Fruit fly (Drosophila melanogaster): Measurements from ENCODE around the gene CG18628.

CG18628 gene

DNA sequence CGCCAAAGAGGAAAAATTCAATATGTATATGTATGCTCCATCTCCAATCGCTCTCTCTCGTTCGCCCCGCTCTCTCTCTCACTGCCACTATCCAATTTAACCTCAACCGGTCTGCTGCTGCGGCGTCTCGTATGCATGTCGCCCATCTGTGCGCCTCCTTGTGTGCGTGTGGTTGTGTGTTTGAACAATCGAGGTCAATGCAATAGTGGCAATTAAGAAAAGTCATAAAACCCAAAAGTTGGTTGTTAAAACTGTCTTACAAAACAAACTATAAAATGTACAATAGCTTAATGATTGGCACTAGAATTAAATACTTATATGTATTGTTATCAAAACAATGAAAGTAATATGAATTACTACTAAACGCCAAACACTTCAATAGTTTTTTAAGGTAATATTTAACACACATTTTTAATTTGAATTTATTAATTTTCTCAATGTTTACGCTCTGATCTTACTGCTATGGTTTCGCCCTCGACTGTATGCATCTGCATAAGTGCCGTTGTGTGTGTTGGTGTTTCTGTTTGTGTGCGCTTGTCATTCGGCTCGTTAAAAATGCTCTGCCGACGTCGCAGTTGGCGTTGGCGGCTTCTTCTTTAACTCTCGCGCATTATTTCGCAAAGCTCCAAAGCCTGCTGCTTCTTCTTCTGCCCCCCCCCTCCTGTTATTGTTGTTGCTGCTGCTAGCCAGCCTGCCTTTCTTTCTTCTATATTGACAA is 26.1 kb downstream of the CG18628 start (continued):
- TF ChIP-seq CG1024 (GFP tag; IDR thresholded peaks at IDR 0.05), result peak; percentile 65
- peak; percentile 97 for TF ChIP-seq bcd (GFP tag; optimal IDR thresholded peaks at IDR 0.05)
- TF ChIP-seq lmd (GFP tag; IDR thresholded peaks at IDR 0.05), result peak; percentile 95
- TF ChIP-seq CG9727 (GFP tag; optimal IDR thresholded peaks at IDR 0.05), result peak; percentile 99
- TF ChIP-seq CG6689 (GFP tag; IDR thresholded peaks at IDR 0.05), result peak; percentile 96
- TF ChIP-seq CG18764 (GFP tag; optimal IDR thresholded peaks at IDR 0.05), result peak; percentile 91
- TF ChIP-seq p53 (GFP tag; optimal IDR thresholded peaks at IDR 0.05), result peak; percentile 74
- TF ChIP-seq kah (GFP tag; optimal IDR thresholded peaks at IDR 0.05), result peak; percentile 94
- peak; percentile 97 for TF ChIP-seq fd96Cb (tag; optimal IDR thresholded peaks at IDR 0.05)
- peak; percentile 96 for TF ChIP-seq lab (GFP tag; optimal IDR thresholded peaks at IDR 0.05)
- TF ChIP-seq phol (tag; optimal IDR thresholded peaks at IDR 0.05), result peak; percentile 98
- peak; percentile 67 for TF ChIP-seq en (GFP tag; optimal IDR thresholded peaks at IDR 0.05)
- TF ChIP-seq CG1603 (tag; optimal IDR thresholded peaks at IDR 0.05), result peak; percentile 91
- peak; percentile 48 for TF ChIP-seq toy (GFP tag; IDR thresholded peaks at IDR 0.05)
- TF ChIP-seq CG4707 (GFP tag; optimal IDR thresholded peaks at IDR 0.05), result peak; percentile 89
- peak; percentile 99 for TF ChIP-seq CG33557 (GFP tag; optimal IDR thresholded peaks at IDR 0.05)
- TF ChIP-seq CG13624 (GFP tag; optimal IDR thresholded peaks at IDR 0.05), result peak; percentile 83
- TF ChIP-seq CG5953 (GFP tag; IDR thresholded peaks at IDR 0.05), result peak; percentile 65
- peak; percentile 58 for TF ChIP-seq yki (optimal IDR thresholded peaks at IDR 0.05)
- TF ChIP-seq wdn (GFP tag; IDR thresholded peaks at IDR 0.05), result peak; percentile 57; the same call in 1 of the 2 replicates
- peak; percentile 98 for TF ChIP-seq Oli (tag; optimal IDR thresholded peaks at IDR 0.05)
- TF ChIP-seq bbx (GFP tag; IDR thresholded peaks at IDR 0.05; ENCODE audit: partially characterized antibody), result no peak
- peak; percentile 93 for TF ChIP-seq lilli (GFP tag; optimal IDR thresholded peaks at IDR 0.05)
- peak; percentile 97 for TF ChIP-seq grau (tag; optimal IDR thresholded peaks at IDR 0.05)
- peak; percentile 91 for TF ChIP-seq jumu (GFP tag; optimal IDR thresholded peaks at IDR 0.05)
- peak; percentile 65 for TF ChIP-seq Ets97D (GFP tag; optimal IDR thresholded peaks at IDR 0.05)
- TF ChIP-seq CG12071 (GFP tag; optimal IDR thresholded peaks at IDR 0.05), result peak; percentile 94
- TF ChIP-seq CG17359 (tag; optimal IDR thresholded peaks at IDR 0.05), result peak; percentile 98
- TF ChIP-seq Hmx (GFP tag; optimal IDR thresholded peaks at IDR 0.05), result peak; percentile 87
- peak; percentile 93 for TF ChIP-seq Ptx1 (GFP tag; IDR thresholded peaks at IDR 0.05)
- peak; percentile 85; the same call in 2 of the 3 replicates for TF ChIP-seq ase (GFP tag; IDR thresholded peaks at IDR 0.05)
- peak; percentile 93 for TF ChIP-seq croc (GFP tag; conservative IDR thresholded peaks at IDR 0.05)
- TF ChIP-seq Usf (GFP tag; optimal IDR thresholded peaks at IDR 0.05), result peak; percentile 95
- peak; percentile 97 for TF ChIP-seq Meics (GFP tag; optimal IDR thresholded peaks at IDR 0.05)
- TF ChIP-seq CoRest (tag; optimal IDR thresholded peaks at IDR 0.05), result peak; percentile 99
- TF ChIP-seq CG17802 (tag; optimal IDR thresholded peaks at IDR 0.05), result peak; percentile 76
- TF ChIP-seq NfI (GFP tag; optimal IDR thresholded peaks at IDR 0.05), result peak; percentile 97
- TF ChIP-seq trem (tag; optimal IDR thresholded peaks at IDR 0.05), result peak; percentile 97
- TF ChIP-seq gce (GFP tag; IDR thresholded peaks at IDR 0.05), result peak; percentile 89
- TF ChIP-seq eyg (GFP tag; optimal IDR thresholded peaks at IDR 0.05), result peak; percentile 56
- peak; percentile 83 for TF ChIP-seq NC2β (GFP tag; optimal IDR thresholded peaks at IDR 0.05)
- no peak for TF ChIP-seq prd (optimal IDR thresholded peaks at IDR 0.05)
- peak; percentile 94 for TF ChIP-seq prd (GFP tag; IDR thresholded peaks at IDR 0.05)
- TF ChIP-seq CG4854 (GFP tag; optimal IDR thresholded peaks at IDR 0.05), result peak; percentile 88
- peak; percentile 98 for TF ChIP-seq CG13296 (GFP tag; optimal IDR thresholded peaks at IDR 0.05)
- peak; percentile 89 for TF ChIP-seq peb (GFP tag; IDR thresholded peaks at IDR 0.05)
- TF ChIP-seq CG10366 (GFP tag; IDR thresholded peaks at IDR 0.05), result peak; percentile 89; the same call in 1 of the 2 replicates
- TF ChIP-seq CG8944 (GFP tag; optimal IDR thresholded peaks at IDR 0.05), result peak; percentile 60
- TF ChIP-seq da (GFP tag; optimal IDR thresholded peaks at IDR 0.05), result peak; percentile 52
- TF ChIP-seq Nf-YA (GFP tag; IDR thresholded peaks at IDR 0.05), result peak; percentile 65
